Worm (Caenorhabditis elegans) whole organism, L4/young adult: ENCODE data around the gene F54D5.2.
"Not testable (repeated sequence)": the region's sequence is repeated elsewhere in the genome, so short reads cannot be mapped to it uniquely, and the experiment has no call there.

ENCODE experiments used
- W03F9.2 ChIP-seq: fragments of 150-350 bp; optimal IDR thresholded peaks from 2 replicates; lab custom pipeline; 2014; ENCODE audit warnings: missing biosample characterization, missing genetic modification characterization
- dao-5 ChIP-seq: sonication (generic microtip); optimal IDR thresholded peaks from 2 replicates; lab custom pipeline; 2016; ENCODE audit warnings: missing genotype, missing genetic modification characterization, moderate library complexity, missing compliant biosample characterization
- him-1 ChIP-seq: sonication (generic microtip); optimal IDR thresholded peaks from 2 replicates; lab custom pipeline; 2016; ENCODE audit warnings: missing genotype, missing genetic modification reagents, missing genetic modification characterization, missing compliant biosample characterization

The F54D5.2 gene

DNA sequence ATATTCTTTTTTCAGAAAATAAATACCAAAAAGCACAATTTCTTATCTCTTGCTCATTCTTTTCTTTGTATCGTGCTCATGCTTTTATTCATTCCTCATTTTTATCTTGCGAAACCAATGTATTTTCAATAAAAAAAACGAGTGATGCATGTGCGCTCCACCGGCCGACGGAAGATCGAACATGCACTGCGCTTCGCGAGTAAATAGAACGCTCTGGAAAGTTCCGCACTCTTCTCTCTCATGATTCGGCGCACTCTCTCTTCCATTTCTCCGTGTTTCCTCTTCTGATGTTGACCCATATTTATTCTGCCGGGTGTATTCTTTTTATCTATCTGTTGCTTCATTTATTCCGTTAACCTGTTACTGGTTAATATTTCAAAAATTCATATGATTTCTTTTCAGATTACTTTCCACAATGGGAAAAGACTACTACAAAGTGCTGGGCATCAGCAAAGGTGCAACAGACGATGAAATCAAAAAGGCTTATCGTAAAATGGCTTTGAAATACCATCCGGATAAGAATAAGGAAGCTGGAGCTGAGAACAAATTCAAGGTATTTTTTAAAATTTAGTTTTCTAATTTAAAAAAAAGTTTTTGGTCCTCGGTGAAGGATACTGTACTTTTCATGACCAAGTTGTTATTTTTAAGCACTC, 27.6 kb upstream of the F54D5.2 start, which contains the start of gene dnj-13:
Gene dnj-13, plus strand, starts transcription at position 403 of the 653 bp plus-strand sequence.
- TF ChIP-seq dao-5 (tag; lab: Kevin White, UChicago) (peak; percentile 36), him-1 (tag; lab: Kevin White, UChicago) (peak; percentile 73), W03F9.2 (peak; percentile 83)

DNA sequence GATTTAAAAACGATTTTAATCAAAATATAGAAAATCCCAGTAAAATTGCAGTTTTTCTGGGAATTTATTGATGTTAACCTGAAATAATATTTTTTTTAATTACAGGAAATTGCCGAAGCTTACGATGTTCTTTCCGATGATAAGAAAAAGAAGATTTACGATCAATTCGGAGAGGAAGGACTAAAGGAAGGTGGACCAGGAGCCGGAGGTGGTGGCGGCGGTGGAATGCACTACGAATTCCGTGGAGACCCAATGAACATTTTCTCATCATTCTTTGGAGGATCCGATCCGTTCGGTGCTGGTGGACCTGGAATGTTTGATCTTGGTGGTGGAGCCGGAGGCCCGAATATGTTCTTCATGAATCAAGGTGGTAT, 27.0 kb upstream of the F54D5.2 start:
- no peak for TF ChIP-seq him-1 (tag; lab: Kevin White, UChicago)
- no peak for TF ChIP-seq dao-5 (tag; lab: Kevin White, UChicago)
- no peak for TF ChIP-seq W03F9.2

DNA sequence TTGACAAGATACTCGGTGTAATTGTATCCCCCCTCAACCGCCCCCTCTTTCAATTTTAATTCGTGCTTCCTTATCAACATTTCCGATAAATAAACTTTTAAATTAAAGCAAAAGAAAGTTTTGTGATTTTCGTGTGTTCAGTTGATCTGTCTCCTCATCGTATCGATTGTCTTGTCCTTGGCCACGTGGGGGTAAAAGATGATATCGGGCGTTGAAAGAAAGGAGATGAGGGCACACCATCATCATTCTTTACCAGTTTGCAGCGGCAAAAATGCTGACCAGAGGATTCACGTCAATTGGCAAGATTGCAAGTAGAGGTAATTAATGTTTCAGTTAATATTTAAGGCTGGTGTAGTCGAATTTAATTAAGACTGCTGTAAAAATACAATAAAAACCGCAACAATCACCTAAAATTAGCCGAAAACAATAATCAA, 25.7 kb upstream of the F54D5.2 start, which contains the start of gene F54D5.7:
Gene F54D5.7, plus strand, starts transcription at position 264 of the 434 bp plus-strand sequence.
- TF ChIP-seq him-1 (tag; lab: Kevin White, UChicago) (no peak), W03F9.2 (peak; percentile 30), dao-5 (tag; lab: Kevin White, UChicago) (no peak)

DNA sequence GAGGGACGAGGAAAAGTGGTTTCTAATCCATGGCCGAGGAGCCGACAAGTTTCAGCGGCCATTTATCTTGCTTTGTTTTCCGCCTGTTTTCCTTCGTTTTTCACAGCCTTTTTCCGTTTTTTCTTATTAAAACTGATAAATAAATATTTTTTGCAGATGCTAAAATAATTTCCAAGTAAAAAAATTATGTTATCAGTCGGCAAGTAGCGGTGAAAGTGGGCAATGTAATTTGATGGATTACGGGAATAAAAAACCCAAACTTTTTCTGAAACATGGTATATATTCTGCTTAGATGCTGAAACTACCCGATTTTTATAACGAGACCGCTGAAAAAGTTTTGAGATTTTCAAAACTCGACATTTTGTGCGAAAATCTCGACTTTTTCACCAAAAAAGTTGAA, 21.0 kb upstream of the F54D5.2 start, which contains the start of gene dhgd-1:
Gene dhgd-1, minus strand, starts transcription at position 101 of the 400 bp plus-strand sequence.
- not testable (repeated sequence) for TF ChIP-seq him-1 (tag; lab: Kevin White, UChicago); W03F9.2; dao-5 (tag; lab: Kevin White, UChicago)

DNA sequence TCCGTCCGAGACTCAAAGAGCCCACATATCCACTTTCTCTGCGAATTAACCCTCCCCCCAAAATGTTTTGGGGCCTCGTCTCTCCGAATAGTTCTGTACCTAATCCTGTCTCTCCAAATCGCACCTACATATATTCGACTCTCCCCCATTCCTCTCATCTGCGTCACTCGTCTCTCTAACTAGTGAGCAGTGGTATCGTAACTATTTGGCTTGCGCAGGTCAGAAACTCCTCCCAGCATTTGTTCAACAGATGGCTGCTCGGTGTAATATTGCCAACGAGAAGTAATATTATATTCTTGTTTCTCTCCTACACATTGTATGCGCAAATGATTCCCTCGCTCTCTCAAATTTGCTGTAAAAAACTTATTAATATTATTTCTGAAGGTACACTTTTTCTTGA, 17.3 kb upstream of the F54D5.2 start, which contains the start of gene F54D5.24:
Gene F54D5.24, plus strand, starts transcription at position 316 of the 400 bp plus-strand sequence.
- TF ChIP-seq dao-5 (tag; lab: Kevin White, UChicago) (no peak), him-1 (tag; lab: Kevin White, UChicago) (no peak), W03F9.2 (no peak)

DNA sequence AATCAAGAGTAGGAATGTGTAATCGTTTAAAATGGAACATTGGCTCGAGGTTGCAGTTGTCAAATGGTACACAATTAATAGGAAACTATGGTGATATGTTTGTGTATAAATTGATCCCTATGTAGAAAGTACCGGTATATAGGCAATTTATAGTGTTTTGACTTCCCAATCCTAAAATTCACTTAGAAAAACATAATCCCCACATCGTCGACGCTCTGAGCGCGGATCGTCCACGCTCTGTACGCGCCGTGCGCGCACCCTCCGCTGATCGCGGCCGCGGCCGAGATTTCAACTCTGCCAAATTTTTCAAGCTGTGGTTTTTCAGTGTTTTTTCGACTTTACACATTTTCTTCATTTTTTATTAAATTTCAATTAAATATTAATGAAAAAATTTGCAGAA, 16.6 kb upstream of the F54D5.2 start, which contains the start of gene F54D5.17:
Gene F54D5.17, plus strand, starts transcription at position 301 of the 400 bp plus-strand sequence.
- TF ChIP-seq dao-5 (tag; lab: Kevin White, UChicago) (no peak), W03F9.2 (no peak), him-1 (tag; lab: Kevin White, UChicago) (no peak)

DNA sequence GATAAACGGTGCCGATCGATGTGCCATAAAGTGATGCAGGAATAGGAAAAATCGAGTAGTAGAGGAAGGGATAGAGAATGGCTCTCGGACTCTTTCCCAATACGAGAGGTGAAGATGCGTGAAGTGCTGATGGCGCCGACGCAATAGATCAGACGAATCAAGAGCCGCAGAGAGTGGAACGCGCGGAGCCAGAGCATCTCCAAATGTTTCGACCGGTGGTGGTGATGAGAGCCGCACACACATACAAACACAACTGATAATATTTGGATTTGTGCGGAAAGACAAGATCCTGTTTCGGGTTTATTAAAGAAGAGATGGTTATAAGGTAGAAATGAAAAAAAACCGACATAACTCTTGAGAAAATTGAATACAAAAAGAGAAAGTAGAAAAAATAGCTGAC, 8.9 kb upstream of the F54D5.2 start, which contains the start of gene F54D5.15:
Gene F54D5.15, minus strand, starts transcription at position 101 of the 400 bp plus-strand sequence.
- TF ChIP-seq dao-5 (tag; lab: Kevin White, UChicago) = no peak
- no peak for TF ChIP-seq him-1 (tag; lab: Kevin White, UChicago)
- TF ChIP-seq W03F9.2 = no peak

DNA sequence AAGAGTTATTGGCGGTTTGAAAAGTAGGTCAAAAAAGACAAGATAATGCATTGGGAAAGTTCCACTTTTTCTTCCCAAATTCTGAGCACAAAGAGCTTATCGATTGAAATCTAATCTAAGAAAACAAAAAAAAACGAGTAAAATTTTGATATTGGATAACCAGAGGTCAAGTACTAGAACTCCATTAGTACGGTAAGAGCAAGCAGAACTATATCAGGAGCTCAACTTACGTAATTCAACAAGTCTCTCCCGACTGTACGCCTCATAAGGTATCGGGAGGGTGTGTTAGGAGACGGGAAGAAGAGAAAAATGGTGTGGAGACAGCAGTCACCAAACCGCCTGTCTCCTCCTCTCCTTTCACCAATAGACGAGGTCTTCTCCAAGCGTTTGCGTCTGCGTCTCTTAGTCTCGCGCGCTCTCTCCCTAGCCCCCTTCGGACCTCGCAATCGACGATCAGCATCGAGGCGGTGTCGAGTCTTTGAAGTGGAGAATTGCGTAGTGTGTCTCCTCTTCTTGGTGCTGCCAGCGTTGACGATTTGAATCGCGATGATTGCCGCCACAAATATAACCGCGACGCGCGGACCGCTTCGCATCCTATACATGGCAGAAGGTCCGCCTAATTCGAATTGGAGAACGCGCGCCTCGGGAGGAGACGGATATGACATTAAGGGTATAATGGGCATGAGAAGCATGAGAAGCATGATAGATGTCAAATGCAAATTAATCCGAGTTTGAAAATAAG, 5.8 kb upstream of the F54D5.2 start, which contains the start of gene F54D5.5:
Gene F54D5.5, minus strand, starts transcription at position 51 of the 742 bp plus-strand sequence.
- no peak for TF ChIP-seq W03F9.2

DNA sequence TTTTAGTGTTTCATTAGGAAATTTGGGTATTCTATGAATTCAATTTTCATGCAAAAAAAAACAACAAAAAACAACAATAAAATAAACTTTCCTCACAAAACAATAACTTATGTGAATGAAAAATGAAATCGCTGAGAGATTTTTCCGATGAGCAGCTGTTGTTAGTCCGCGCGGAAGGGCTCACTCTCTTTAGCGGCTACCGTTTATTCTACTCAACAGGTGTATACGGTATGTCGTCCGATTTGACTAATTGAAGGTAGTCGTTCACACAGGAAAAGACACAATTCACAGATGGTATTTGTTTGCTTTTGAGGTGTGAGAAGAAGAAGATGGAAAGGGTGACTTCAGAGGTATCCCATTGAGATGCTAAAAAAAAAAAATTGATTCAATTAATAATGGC, 4.3 kb upstream of the F54D5.2 start:
- TF ChIP-seq him-1 (tag; lab: Kevin White, UChicago) (no peak), dao-5 (tag; lab: Kevin White, UChicago) (no peak), W03F9.2 (no peak)

DNA sequence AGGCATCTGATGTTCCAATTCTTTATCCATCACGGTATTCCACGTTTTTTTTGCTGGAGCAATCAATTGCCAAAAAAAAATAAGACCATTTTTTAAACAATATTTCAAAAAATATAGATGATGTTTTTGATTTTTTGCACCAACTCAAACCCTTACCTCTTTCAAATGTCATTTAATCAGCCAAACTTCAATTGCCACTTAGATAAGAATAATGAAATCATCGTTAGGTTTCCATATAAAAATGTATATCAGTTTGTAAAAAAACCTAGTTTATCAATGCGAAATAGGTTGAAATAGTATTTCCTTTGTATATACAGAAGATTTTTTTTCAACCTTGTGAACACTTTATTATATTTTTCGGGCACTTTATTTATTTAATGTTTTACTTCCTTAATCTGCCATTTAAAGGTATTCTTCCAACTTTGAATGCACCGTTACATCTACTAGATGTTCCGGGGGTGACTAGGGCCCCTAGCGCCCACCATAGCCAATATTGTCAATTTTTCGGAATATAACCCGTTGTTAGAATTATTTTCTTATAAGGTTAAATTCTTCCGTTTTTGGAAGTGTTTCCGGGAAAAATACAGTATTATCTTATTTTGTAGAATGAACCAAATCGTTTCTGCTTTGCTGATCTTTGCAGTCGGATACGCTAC, 3.6 kb upstream of the F54D5.2 start, which contains the start of the genes F54D5.23 and F54D5.4:
Gene F54D5.23, minus strand, starts transcription at position 75 of the 656 bp plus-strand sequence.
Gene F54D5.4, plus strand, starts transcription at position 606 of the 656 bp plus-strand sequence.
- TF ChIP-seq dao-5 (tag; lab: Kevin White, UChicago) = no peak
- no peak for TF ChIP-seq W03F9.2
- TF ChIP-seq him-1 (tag; lab: Kevin White, UChicago) = no peak

DNA sequence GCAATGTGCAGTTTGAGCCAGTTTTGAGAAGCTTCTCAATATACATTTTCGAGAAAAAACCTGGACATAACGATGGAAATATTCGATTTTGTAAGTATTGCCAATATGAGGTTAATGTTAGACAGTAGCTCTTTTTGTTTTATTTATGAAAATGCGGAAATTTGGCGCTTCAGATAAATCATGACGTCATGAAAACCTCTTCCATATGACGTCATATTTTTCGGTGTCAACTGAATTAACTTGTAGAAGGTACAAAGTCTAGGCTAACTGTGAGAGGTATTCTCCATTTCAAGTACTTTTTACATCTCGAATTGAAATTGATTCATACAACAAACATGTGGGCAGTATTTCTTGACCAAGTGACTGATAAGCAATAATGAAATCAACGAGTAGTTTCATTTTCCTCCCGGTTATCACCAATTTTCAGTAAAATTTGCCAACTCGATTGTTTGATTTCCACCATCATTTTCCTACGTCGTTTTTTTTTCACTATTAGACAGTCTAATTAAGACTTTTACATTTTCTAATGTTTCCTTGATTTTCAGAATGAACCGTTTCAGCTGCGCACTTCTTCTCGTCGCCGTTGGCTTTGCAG, 1.6 kb upstream of the F54D5.2 start, which contains the start of gene F54D5.3:
Gene F54D5.3, plus strand, starts transcription at position 546 of the 595 bp plus-strand sequence.
- TF ChIP-seq W03F9.2 = no peak
- no peak for TF ChIP-seq him-1 (tag; lab: Kevin White, UChicago)
- no peak for TF ChIP-seq dao-5 (tag; lab: Kevin White, UChicago)

DNA sequence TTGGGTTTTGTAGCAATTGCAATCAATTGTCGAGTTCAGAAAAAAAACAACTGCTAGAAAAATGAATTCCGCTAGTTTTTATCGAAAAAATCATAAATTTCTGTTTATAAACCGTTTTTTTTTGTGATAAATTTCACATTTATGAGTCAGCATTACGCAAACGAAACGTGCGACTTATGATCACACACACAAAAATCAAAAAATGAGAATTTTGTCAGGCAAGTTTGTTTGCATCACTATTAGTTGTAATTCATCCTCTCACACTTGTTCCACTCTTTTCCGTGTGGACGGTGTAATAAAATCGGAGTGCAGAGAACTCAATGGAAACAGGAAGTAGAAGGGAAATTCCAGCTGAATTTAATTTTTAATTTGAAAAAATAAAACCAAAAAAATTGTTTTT, 4.4 kb downstream of the F54D5.2 start, which contains the start of gene pcs-1:
Gene pcs-1, minus strand, starts transcription at position 344 of the 400 bp plus-strand sequence.
- TF ChIP-seq W03F9.2 (no peak), dao-5 (tag; lab: Kevin White, UChicago) (no peak), him-1 (tag; lab: Kevin White, UChicago) (no peak)

DNA sequence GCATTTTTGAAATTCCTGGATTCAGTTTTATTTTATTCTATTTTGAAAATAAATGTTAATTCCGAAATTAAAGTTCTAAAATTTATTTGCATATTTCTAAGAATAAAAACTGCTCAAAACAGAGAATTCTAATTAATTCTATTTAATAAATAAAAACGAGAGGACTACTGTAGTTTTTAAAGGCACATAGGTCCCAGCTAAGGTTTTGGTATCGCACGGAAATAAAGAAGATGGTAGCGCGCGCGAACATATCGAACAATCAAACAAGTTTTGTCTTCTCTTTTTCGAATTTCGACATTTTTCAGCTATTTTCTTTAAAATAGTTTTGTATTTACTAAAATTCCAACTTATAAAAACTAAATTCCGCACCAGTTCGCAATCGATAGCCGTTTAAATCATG, 4.9 kb downstream of the F54D5.2 start:
- no peak for TF ChIP-seq him-1 (tag; lab: Kevin White, UChicago)
- TF ChIP-seq W03F9.2 = no peak
- TF ChIP-seq dao-5 (tag; lab: Kevin White, UChicago) = no peak
